Worm (Caenorhabditis elegans) whole organism, L2 larva: ENCODE results near the gene F56H11.2.

Experiments
- ama-1 ChIP-seq: fragments of 150-350 bp; optimal IDR thresholded peaks from 2 replicates; lab custom pipeline; 2018; ENCODE audit warnings: inconsistent platforms
- mdl-1 ChIP-seq, 2 experiments: fragments of 150-350 bp in 1 of 2; sonication (generic microtip) in 1 of 2; optimal IDR thresholded peaks; 2 replicates each; lab custom pipeline; 2017; ENCODE audit warnings: missing biosample characterization in 2 of 2, missing genetic modification characterization in 2 of 2
- unc-62 ChIP-seq: fragments of 150-350 bp; optimal IDR thresholded peaks from 2 replicates; lab custom pipeline; 2014; ENCODE audit warnings: missing biosample characterization, missing genetic modification reagents, missing genetic modification characterization

DNA sequence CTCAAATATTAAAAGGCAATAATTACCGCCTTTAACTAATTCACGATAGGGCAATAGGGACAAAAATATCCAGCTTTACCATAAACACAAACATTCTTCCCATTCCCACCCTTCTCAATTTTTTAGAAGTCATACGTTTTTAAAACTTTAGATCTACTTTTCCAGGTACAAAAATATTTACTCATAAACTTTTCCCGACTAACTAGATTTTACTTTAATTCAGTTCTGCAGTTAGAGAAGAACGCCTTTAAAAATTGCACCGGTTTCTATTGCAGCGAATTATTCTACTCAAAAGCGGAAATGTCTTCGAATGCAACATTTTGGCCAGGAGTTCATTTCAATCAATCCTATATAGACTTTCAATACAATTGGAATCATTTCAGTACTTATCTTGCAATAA, 36.7 kb downstream of the F56H11.2 start, which contains the start of gene sru-3:
- no peak for TF ChIP-seq mdl-1 (tag; optimal IDR thresholded peaks at IDR 0.05; lab: Kevin White, UChicago)
- TF ChIP-seq ama-1 (lab: Kevin White, UChicago), result no peak
- no peak for TF ChIP-seq unc-62 (GFP tag; lab: Kevin White, UChicago)
